Worm (Caenorhabditis elegans) whole organism, L4 larva: ENCODE measurements around the gene srsx-11.

Source experiments
- ama-1 ChIP-seq: fragments of 150-350 bp; optimal IDR thresholded peaks from 2 replicates; lab custom pipeline; 2014; ENCODE audit warnings: inconsistent platforms, mixed read lengths
- fos-1 ChIP-seq: fragments of 150-350 bp; optimal IDR thresholded peaks from 2 replicates; lab custom pipeline; 2014; ENCODE audit warnings: missing biosample characterization, missing genetic modification characterization
- hlh-30 ChIP-seq: sonication (generic microtip); optimal IDR thresholded peaks from 2 replicates; lab custom pipeline; 2017; ENCODE audit warnings: antibody characterized with exemption, mild to moderate bottlenecking, missing genetic modification characterization, missing compliant biosample characterization; ENCODE audit not compliant: insufficient read depth
- lin-39 ChIP-seq: fragments of 150-350 bp; optimal IDR thresholded peaks from 2 replicates; lab custom pipeline; 2014; ENCODE audit warnings: missing biosample characterization, missing genetic modification reagents, missing genetic modification characterization
- unc-39 ChIP-seq: sonication (generic microtip); optimal IDR thresholded peaks from 2 replicates; lab custom pipeline; 2017; ENCODE audit warnings: missing biosample characterization, missing genetic modification characterization

DNA sequence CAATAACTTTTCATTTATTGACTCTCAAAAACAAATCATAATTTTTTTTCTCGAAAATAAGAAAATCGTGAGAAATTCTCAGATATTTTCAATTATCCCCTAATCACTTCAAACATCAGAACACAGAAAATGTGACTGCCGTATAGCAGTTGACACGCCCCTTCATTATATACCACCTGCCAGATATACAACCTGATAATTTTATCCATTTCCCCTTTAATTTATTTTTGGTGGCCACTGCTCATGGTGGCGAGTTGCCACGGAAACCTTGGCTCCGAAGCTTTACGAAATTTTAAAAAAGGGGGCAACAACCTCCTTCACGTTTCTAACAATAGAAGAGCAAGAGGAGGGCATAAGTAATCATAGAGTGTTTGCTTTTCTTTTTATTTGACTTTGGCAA, 37.8 kb upstream of the srsx-11 start:
- TF ChIP-seq fos-1 (no peak), ama-1 (lab: Kevin White, UChicago) (no peak), lin-39 (tag; lab: Kevin White, UChicago) (no peak), unc-39 (tag; lab: Kevin White, UChicago) (no peak), hlh-30 (tag; lab: Kevin White, UChicago) (no peak)
